Fruit fly (Drosophila melanogaster) whole organism, embryonic: ENCODE data around the gene CG9926.
A peak's percentile ranks its signal among the peaks of the same experiment; 100 is the strongest.

ENCODE experiments used
- Atf3 ChIP-seq: fragments of 200-800 bp; sonication (Bioruptor generic); optimal IDR thresholded peaks from 3 replicates; lab custom pipeline; 2016; ENCODE audit warnings: missing biosample characterization, missing genetic modification characterization
- Bgb ChIP-seq: fragments of 200-800 bp; sonication (Bioruptor generic); IDR thresholded peaks from 2 replicates; pipeline ENCODE4 v1.3.6; 2022; ENCODE audit warnings: missing biosample characterization, missing genetic modification characterization; ENCODE audit not compliant: partially characterized antibody
- Blimp-1 ChIP-seq: fragments of 200-800 bp; sonication (Bioruptor generic); optimal IDR thresholded peaks from 3 replicates; lab custom pipeline; 2018; ENCODE audit warnings: missing biosample characterization, missing genetic modification characterization, mild to moderate bottlenecking, moderate library complexity, missing genetic modification reagents
- CG10321 ChIP-seq: fragments of 200-800 bp; sonication (Bioruptor generic); IDR thresholded peaks from 2 replicates; pipeline ENCODE4 v1.3.6; 2022; ENCODE audit warnings: missing biosample characterization, missing genetic modification characterization
- CG11247 ChIP-seq: fragments of 200-800 bp; sonication (Bioruptor generic); IDR thresholded peaks from 2 replicates; pipeline ENCODE4 v1.3.6; 2022; ENCODE audit warnings: missing biosample characterization, missing genetic modification characterization
- CG11398 ChIP-seq: fragments of 200-800 bp; sonication (Bioruptor generic); optimal IDR thresholded peaks from 2 replicates; lab custom pipeline; 2016; ENCODE audit warnings: missing biosample characterization, missing genetic modification characterization
- CG11560 ChIP-seq: fragments of 200-800 bp; sonication (Bioruptor generic); IDR thresholded peaks from 3 replicates; pipeline ENCODE4 v1.3.6; 2022; ENCODE audit warnings: missing biosample characterization, missing genetic modification characterization
- CG13287 ChIP-seq: fragments of 200-800 bp; sonication (Bioruptor generic); IDR thresholded peaks from 2 replicates; pipeline ENCODE4 v1.3.6; 2022; ENCODE audit warnings: missing biosample characterization, missing genetic modification characterization; ENCODE audit not compliant: partially characterized antibody
- CG14860 ChIP-seq: fragments of 200-800 bp; sonication (Bioruptor generic); IDR thresholded peaks from 3 replicates; pipeline ENCODE4 v1.3.6; 2022; ENCODE audit warnings: missing biosample characterization, missing genetic modification characterization; ENCODE audit not compliant: partially characterized antibody
- CG16779 ChIP-seq: fragments of 200-800 bp; sonication (Bioruptor generic); IDR thresholded peaks from 2 replicates; pipeline ENCODE4 v1.3.6; 2022; ENCODE audit warnings: missing biosample characterization, missing genetic modification characterization
- CG17361 ChIP-seq: fragments of 200-800 bp; sonication (Bioruptor generic); IDR thresholded peaks from 3 replicates; pipeline ENCODE4 v1.3.6; 2022; ENCODE audit warnings: missing biosample characterization, missing genetic modification characterization
- CG17829 ChIP-seq: fragments of 200-800 bp; optimal IDR thresholded peaks from 2 replicates; lab custom pipeline; 2019; ENCODE audit warnings: missing biosample characterization, mild to moderate bottlenecking, missing genetic modification characterization, moderate library complexity
- CG1832 ChIP-seq: fragments of 200-800 bp; sonication (Bioruptor generic); optimal IDR thresholded peaks from 2 replicates; lab custom pipeline; 2017; ENCODE audit warnings: missing biosample characterization, mild to moderate bottlenecking, missing genetic modification characterization, inconsistent platforms
- CG2116 ChIP-seq: fragments of 200-800 bp; sonication (Bioruptor generic); optimal IDR thresholded peaks from 3 replicates; lab custom pipeline; 2018; ENCODE audit warnings: missing biosample characterization, mild to moderate bottlenecking, missing genetic modification characterization
- CG3163 ChIP-seq: fragments of 200-800 bp; sonication (Bioruptor generic); optimal IDR thresholded peaks from 3 replicates; lab custom pipeline; 2016; ENCODE audit warnings: missing biosample characterization, missing genetic modification characterization
- CG3407 ChIP-seq: fragments of 200-800 bp; sonication (Bioruptor generic); optimal IDR thresholded peaks from 2 replicates; lab custom pipeline; 2018; ENCODE audit warnings: missing biosample characterization, mild to moderate bottlenecking, missing genetic modification characterization
- CG34422 ChIP-seq: fragments of 200-800 bp; sonication (Bioruptor generic); IDR thresholded peaks from 3 replicates; pipeline ENCODE4 v1.3.6; 2022; ENCODE audit warnings: missing biosample characterization, missing genetic modification characterization
- CG4328 ChIP-seq: fragments of 200-800 bp; sonication (Bioruptor generic); optimal IDR thresholded peaks from 3 replicates; lab custom pipeline; 2017; ENCODE audit warnings: missing biosample characterization, missing genetic modification reagents, missing genetic modification characterization
- CG43689 ChIP-seq: fragments of 200-800 bp; sonication (Bioruptor generic); IDR thresholded peaks from 2 replicates; pipeline ENCODE4 v1.3.6; 2022; ENCODE audit warnings: missing biosample characterization, missing genetic modification characterization
- CG6175 ChIP-seq: fragments of 200-800 bp; sonication (Bioruptor generic); IDR thresholded peaks from 3 replicates; pipeline ENCODE4 v1.3.6; 2022; ENCODE audit warnings: missing biosample characterization, missing genetic modification characterization
- CG8359 ChIP-seq: fragments of 200-800 bp; sonication (Bioruptor generic); optimal IDR thresholded peaks from 2 replicates; lab custom pipeline; 2017; ENCODE audit warnings: missing biosample characterization, mild to moderate bottlenecking, missing genetic modification characterization, borderline replicate concordance
- CkIIα-i1 ChIP-seq: fragments of 200-800 bp; sonication (Bioruptor generic); IDR thresholded peaks from 2 replicates; pipeline ENCODE4 v1.3.6; 2022; ENCODE audit warnings: missing biosample characterization, missing genetic modification characterization
- Doc2 ChIP-seq: fragments of 200-800 bp; sonication (Bioruptor generic); IDR thresholded peaks from 2 replicates; pipeline ENCODE4 v1.3.6; 2022; ENCODE audit warnings: missing biosample characterization, missing genetic modification characterization
- Dp ChIP-seq: fragments of 200-800 bp; sonication (Bioruptor generic); optimal IDR thresholded peaks from 2 replicates; lab custom pipeline; 2018; ENCODE audit warnings: missing biosample characterization, mild to moderate bottlenecking, missing genetic modification characterization, moderate library complexity
- Ets97D ChIP-seq: fragments of 200-800 bp; sonication (Bioruptor generic); optimal IDR thresholded peaks from 3 replicates; lab custom pipeline; 2016; ENCODE audit warnings: missing biosample characterization, missing genetic modification characterization
- Fer3 ChIP-seq: fragments of 200-800 bp; sonication (Bioruptor generic); optimal IDR thresholded peaks from 2 replicates; lab custom pipeline; 2018; ENCODE audit warnings: missing biosample characterization, mild to moderate bottlenecking, missing genetic modification characterization, moderate library complexity
- HHEX ChIP-seq: fragments of 200-800 bp; sonication (Bioruptor generic); optimal IDR thresholded peaks from 3 replicates; lab custom pipeline; 2017; ENCODE audit warnings: missing biosample characterization, mild to moderate bottlenecking, missing genetic modification characterization, missing genetic modification reagents
- Hey ChIP-seq: fragments of 200-800 bp; sonication (Bioruptor generic); optimal IDR thresholded peaks from 3 replicates; lab custom pipeline; 2018; ENCODE audit warnings: missing biosample characterization, mild to moderate bottlenecking, missing genetic modification characterization
- Kr ChIP-seq: fragments of 200-800 bp; sonication (Bioruptor generic); optimal IDR thresholded peaks from 2 replicates; lab custom pipeline; 2017; ENCODE audit warnings: missing biosample characterization, mild to moderate bottlenecking, missing genetic modification characterization
- Meics ChIP-seq: fragments of 200-800 bp; sonication (Bioruptor generic); optimal IDR thresholded peaks from 2 replicates; lab custom pipeline; 2017; ENCODE audit warnings: missing biosample characterization, mild to moderate bottlenecking, missing genetic modification characterization
- Opbp ChIP-seq: fragments of 200-800 bp; sonication (Bioruptor generic); IDR thresholded peaks from 3 replicates; pipeline ENCODE4 v1.3.6; 2022; ENCODE audit warnings: missing biosample characterization, missing genetic modification characterization; ENCODE audit not compliant: partially characterized antibody
- Rfx ChIP-seq: fragments of 200-800 bp; sonication (Bioruptor generic); IDR thresholded peaks from 2 replicates; pipeline ENCODE4 v1.3.6; 2022; ENCODE audit warnings: missing biosample characterization, missing genetic modification characterization
- Spps ChIP-seq: fragments of 200-800 bp; sonication (Bioruptor generic); optimal IDR thresholded peaks from 2 replicates; lab custom pipeline; 2018; ENCODE audit warnings: missing biosample characterization, mild to moderate bottlenecking, missing genetic modification characterization
- Trl ChIP-seq, 3 experiments: fragments of >200 bp in 2 of 3; fragments of 200-800 bp in 1 of 3; sonication (Bioruptor generic) in 1 of 3; optimal IDR thresholded peaks; 2 replicates in 1 of 3; 3 replicates in 2 of 3; lab custom pipeline; 2016 to 2017; ENCODE audit warnings: missing biosample characterization in 1 of 3, missing genetic modification characterization in 1 of 3
- Xrp1 ChIP-seq: fragments of 200-800 bp; sonication (Bioruptor generic); IDR thresholded peaks from 2 replicates; pipeline ENCODE4 v1.3.6; 2022; ENCODE audit warnings: missing biosample characterization, missing genetic modification characterization
- abd-A ChIP-seq: fragments of 200-800 bp; sonication (Bioruptor generic); optimal IDR thresholded peaks from 3 replicates; lab custom pipeline; 2019; ENCODE audit warnings: missing biosample characterization, mild to moderate bottlenecking, missing genetic modification characterization, moderate library complexity
- bbx ChIP-seq: fragments of 200-800 bp; sonication (Bioruptor generic); IDR thresholded peaks from 2 replicates; pipeline ENCODE4 v1.3.6; 2022; ENCODE audit warnings: missing biosample characterization, missing genetic modification characterization; ENCODE audit not compliant: partially characterized antibody
- cas ChIP-seq: fragments of 200-800 bp; sonication (Bioruptor generic); IDR thresholded peaks from 2 replicates; pipeline ENCODE4 v1.3.6; 2022; ENCODE audit warnings: missing biosample characterization, missing genetic modification characterization
- eve ChIP-seq, 2 experiments: fragments of >200 bp; optimal IDR thresholded peaks; 2 replicates each; lab custom pipeline; 2017; ENCODE audit warnings: missing biosample characterization in 2 of 2, missing genetic modification characterization in 2 of 2
- grau ChIP-seq: fragments of 200-800 bp; optimal IDR thresholded peaks from 3 replicates; lab custom pipeline; 2019; ENCODE audit warnings: missing biosample characterization, mild to moderate bottlenecking, missing genetic modification characterization, moderate library complexity
- insv ChIP-seq, 2 experiments: fragments of 200-800 bp; sonication (Bioruptor generic); optimal IDR thresholded peaks; 3 replicates each; lab custom pipeline; 2016 to 2018; ENCODE audit warnings: missing biosample characterization in 2 of 2, missing genetic modification characterization in 2 of 2
- nmo ChIP-seq: fragments of 200-800 bp; sonication (Bioruptor generic); optimal IDR thresholded peaks from 2 replicates; lab custom pipeline; 2018; ENCODE audit warnings: missing biosample characterization, mild to moderate bottlenecking, missing genetic modification characterization, moderate library complexity
- oc ChIP-seq: fragments of 200-800 bp; sonication (Bioruptor generic); optimal IDR thresholded peaks from 2 replicates; lab custom pipeline; 2018; ENCODE audit warnings: missing biosample characterization, mild to moderate bottlenecking, missing genetic modification characterization, moderate library complexity
- onecut ChIP-seq: fragments of 200-800 bp; sonication (Bioruptor generic); IDR thresholded peaks from 2 replicates; pipeline ENCODE4 v1.3.6; 2022; ENCODE audit warnings: missing biosample characterization, missing genetic modification characterization
- prd ChIP-seq, 3 experiments: fragments of >200 bp in 2 of 3; fragments of 200-800 bp in 1 of 3; sonication (Bioruptor generic) in 1 of 3; optimal IDR thresholded peaks in 2 of 3; IDR thresholded peaks in 1 of 3; 2 replicates in 2 of 3; 3 replicates in 1 of 3; pipeline versions ENCODE4 v1.3.6 to Lab custom; 2017 to 2022; ENCODE audit warnings: missing biosample characterization in 1 of 3, missing genetic modification characterization in 1 of 3
- tgo ChIP-seq: fragments of 200-800 bp; sonication (Bioruptor generic); IDR thresholded peaks from 3 replicates; pipeline ENCODE4 v1.3.6; 2022; ENCODE audit warnings: missing biosample characterization, missing genetic modification characterization
- tin ChIP-seq: fragments of 200-800 bp; sonication (Bioruptor generic); optimal IDR thresholded peaks from 3 replicates; lab custom pipeline; 2016; ENCODE audit warnings: missing biosample characterization, missing genetic modification characterization
- trh ChIP-seq: fragments of 200-800 bp; sonication (Bioruptor generic); optimal IDR thresholded peaks from 2 replicates; lab custom pipeline; 2016; ENCODE audit warnings: missing biosample characterization, missing genetic modification characterization
- unpg ChIP-seq: fragments of 200-800 bp; sonication (Bioruptor generic); optimal IDR thresholded peaks from 3 replicates; lab custom pipeline; 2018; ENCODE audit warnings: missing biosample characterization, mild to moderate bottlenecking, missing genetic modification characterization, moderate library complexity
- zf30C ChIP-seq: fragments of 200-800 bp; sonication (Bioruptor generic); optimal IDR thresholded peaks from 3 replicates; lab custom pipeline; 2018; ENCODE audit warnings: missing biosample characterization, mild to moderate bottlenecking, missing genetic modification characterization

Gene CG9926

dm6 chr3R:13901543-13901945, 49.4 kb downstream of the CG9926 start, which contains the start of gene ems (continued):
- peak; percentile 36 for TF ChIP-seq CG3163 (GFP tag; lab: Kevin White, UChicago)
- TF ChIP-seq grau: peak; percentile 13
- TF ChIP-seq Kr: peak; percentile 64
- peak; percentile 40; the same call in 1 of the 2 replicates for TF ChIP-seq Rfx (GFP tag; lab: Robert Waterston, UW)
- no peak for TF ChIP-seq onecut (GFP tag; lab: Robert Waterston, UW)
- TF ChIP-seq Xrp1 (GFP tag; lab: Robert Waterston, UW): no peak
- TF ChIP-seq Opbp (GFP tag; lab: Robert Waterston, UW): peak; percentile 68
- TF ChIP-seq CG34422 (GFP tag; lab: Robert Waterston, UW): no peak
- TF ChIP-seq nmo (GFP tag; lab: Kevin White, UChicago): peak; percentile 40
- no peak for TF ChIP-seq CG4328 (GFP tag; lab: Kevin White, UChicago)
- TF ChIP-seq Bgb: peak; percentile 59; the same call in 1 of the 2 replicates
- TF ChIP-seq CG10321: peak; percentile 99
- no peak for TF ChIP-seq CG43689 (GFP tag; lab: Robert Waterston, UW)
- peak; percentile 73 for TF ChIP-seq abd-A (tag; lab: Kevin White, UChicago)
- TF ChIP-seq cas (GFP tag; lab: Robert Waterston, UW): no peak
- TF ChIP-seq zf30C (GFP tag; lab: Kevin White, UChicago): peak; percentile 17
- peak; percentile 54; the same call in 2 of the 3 replicates for TF ChIP-seq CG14860
- no peak for TF ChIP-seq CG11247
- no peak for TF ChIP-seq unpg (GFP tag; lab: Kevin White, UChicago)
- TF ChIP-seq Spps (tag; lab: Kevin White, UChicago): no peak
- TF ChIP-seq CkIIα-i1 (GFP tag; lab: Robert Waterston, UW): no peak
- TF ChIP-seq CG17361 (GFP tag; lab: Robert Waterston, UW): no peak
- TF ChIP-seq Meics (GFP tag; lab: Kevin White, UChicago): no peak
- no peak for TF ChIP-seq Ets97D (GFP tag; lab: Kevin White, UChicago)
- TF ChIP-seq CG1832: peak; percentile 99
- TF ChIP-seq CG2116 (GFP tag; lab: Kevin White, UChicago): no peak
- TF ChIP-seq Atf3 (GFP tag; lab: Kevin White, UChicago): no peak
- no peak for TF ChIP-seq Fer3 (tag; lab: Kevin White, UChicago)
- no peak for TF ChIP-seq Blimp-1 (GFP tag; lab: Kevin White, UChicago)
- peak; percentile 82 for TF ChIP-seq oc (tag; lab: Kevin White, UChicago)
- TF ChIP-seq insv (GFP tag; optimal IDR thresholded peaks at IDR 0.05; lab: Kevin White, UChicago): peak in 1 of 2 experiments; percentile 9
- TF ChIP-seq CG16779: no peak
- TF ChIP-seq CG13287 (GFP tag; lab: Robert Waterston, UW): peak; percentile 50; the same call in 1 of the 2 replicates

dm6 chr3R:13899727-13900209, 51.2 kb downstream of the CG9926 start:
- TF ChIP-seq Spps (tag; lab: Kevin White, UChicago) (no peak), tin (GFP tag; lab: Kevin White, UChicago) (no peak), CG8359 (GFP tag; lab: Kevin White, UChicago) (no peak), Doc2 (GFP tag; lab: Robert Waterston, UW) (no peak), CkIIα-i1 (GFP tag; lab: Robert Waterston, UW) (no peak), bbx (GFP tag; lab: Robert Waterston, UW) (no peak), CG14860 (no peak), prd (optimal IDR thresholded peaks at IDR 0.05; lab: Kevin White, UChicago) (no peak), prd (GFP tag; IDR thresholded peaks at IDR 0.05; lab: Robert Waterston, UW) (peak; percentile 31; the same call in 1 of the 3 replicates), Hey (no peak), trh (GFP tag; lab: Kevin White, UChicago) (no peak), eve (GFP tag; optimal IDR thresholded peaks at IDR 0.05; lab: Kevin White, UChicago) (no peak), Trl (optimal IDR thresholded peaks at IDR 0.05; lab: Kevin White, UChicago) (no peak), Trl (GFP tag; optimal IDR thresholded peaks at IDR 0.05; lab: Kevin White, UChicago) (no peak), CG11398 (GFP tag; lab: Kevin White, UChicago) (no peak), CG3407 (GFP tag; lab: Kevin White, UChicago) (no peak), CG17829 (no peak), CG6175 (no peak), Dp (GFP tag; lab: Kevin White, UChicago) (no peak), HHEX (GFP tag; lab: Kevin White, UChicago) (no peak), tgo (GFP tag; lab: Robert Waterston, UW) (no peak), CG11560 (tag; lab: Robert Waterston, UW) (no peak)
